Worm (Caenorhabditis elegans): ENCODE data around the gene spk-1.

The spk-1 gene

DNA sequence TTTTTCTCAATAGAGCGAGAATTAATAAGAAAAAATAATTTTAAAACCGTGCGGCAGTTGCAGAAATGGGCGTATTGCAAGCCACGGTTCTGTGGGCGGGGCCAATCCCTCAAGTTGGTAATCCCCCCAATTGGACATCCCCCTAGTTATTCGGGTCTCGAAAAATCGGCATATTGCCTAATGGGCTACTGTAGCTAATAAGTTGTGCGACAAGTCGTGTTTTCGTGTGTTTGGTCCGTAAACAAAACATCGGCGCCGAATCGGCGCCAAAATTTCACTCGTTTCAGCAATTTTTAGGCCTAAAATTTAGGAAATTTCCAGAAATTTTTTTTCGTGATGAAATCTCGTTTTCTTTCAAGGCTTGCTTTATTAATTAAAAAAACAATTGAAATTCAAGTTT lies 47.9 kb downstream of the spk-1 start (continued):
- TF ChIP-seq F22D6.2 (tag; optimal IDR thresholded peaks at IDR 0.05) (no peak), hlh-12 (tag; optimal IDR thresholded peaks at IDR 0.05) (no peak), nfya-1 (tag; optimal IDR thresholded peaks at IDR 0.05; ENCODE audit: borderline replicate concordance, insufficient read depth) (no peak), aptf-2 (GFP tag; conservative IDR thresholded peaks at IDR 0.05) (no peak), nhr-179 (tag; optimal IDR thresholded peaks at IDR 0.05) (no peak), F33H1.4 (GFP tag; IDR thresholded peaks at IDR 0.05) (peak; percentile 71)

DNA sequence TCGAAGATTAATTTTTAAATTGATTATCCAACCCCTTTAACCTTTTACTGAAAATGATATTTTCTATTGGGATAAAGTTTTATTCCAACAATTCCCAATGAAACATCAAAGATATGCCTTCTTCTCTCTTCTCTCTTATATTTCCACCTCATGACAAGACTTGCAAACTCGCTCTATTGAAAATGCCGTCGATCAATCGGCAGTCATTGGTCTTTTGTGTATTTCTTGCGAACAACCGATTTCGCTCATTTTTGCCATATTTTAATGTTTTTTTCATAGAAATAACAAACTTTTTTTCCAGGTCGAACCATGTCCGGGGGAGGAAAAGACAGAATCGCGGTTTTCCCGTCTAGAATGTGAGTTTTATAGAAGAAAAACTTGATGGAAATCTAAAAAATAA lies 51.4 kb downstream of the spk-1 start, which contains the start of gene vha-14:
TSS of gene vha-14 (plus strand) at position 302 of the 400 bp plus-strand sequence.
- TF ChIP-seq mel-28 (tag; optimal IDR thresholded peaks at IDR 0.05; ENCODE audit: borderline replicate concordance) (no peak), tbp1 (GFP tag; optimal IDR thresholded peaks at IDR 0.05) (no peak), F23B12.7 (tag; optimal IDR thresholded peaks at IDR 0.05; ENCODE audit: insufficient read depth) (peak; percentile 25), mcd-1 (GFP tag; IDR thresholded peaks at IDR 0.05) (peak; percentile 38; the same call in 1 of the 2 replicates), nhr-120 (GFP tag; IDR thresholded peaks at IDR 0.05) (no peak), ceh-40 (GFP tag; IDR thresholded peaks at IDR 0.05) (no peak), F49E8.2 (tag; optimal IDR thresholded peaks at IDR 0.05; ENCODE audit: insufficient read depth) (no peak), unc-62 (GFP tag; optimal IDR thresholded peaks at IDR 0.05) (no peak), F10E7.11 (tag; optimal IDR thresholded peaks at IDR 0.05) (no peak), nhr-80 (tag; optimal IDR thresholded peaks at IDR 0.05) (peak; percentile 63), aptf-3 (GFP tag; IDR thresholded peaks at IDR 0.05) (no peak), mes-4 (tag; optimal IDR thresholded peaks at IDR 0.05) (no peak), attf-5 (GFP tag; optimal IDR thresholded peaks at IDR 0.05) (peak; percentile 39), nfya-2 (GFP tag; IDR thresholded peaks at IDR 0.05) (no peak), let-526 (GFP tag; IDR thresholded peaks at IDR 0.05) (no peak), D2030.7 (GFP tag; IDR thresholded peaks at IDR 0.05) (no peak), ztf-28 (GFP tag; IDR thresholded peaks at IDR 0.05) (no peak), F57C9.4 (tag; optimal IDR thresholded peaks at IDR 0.05) (no peak), unc-130 (GFP tag; optimal IDR thresholded peaks at IDR 0.05) (no peak)

DNA sequence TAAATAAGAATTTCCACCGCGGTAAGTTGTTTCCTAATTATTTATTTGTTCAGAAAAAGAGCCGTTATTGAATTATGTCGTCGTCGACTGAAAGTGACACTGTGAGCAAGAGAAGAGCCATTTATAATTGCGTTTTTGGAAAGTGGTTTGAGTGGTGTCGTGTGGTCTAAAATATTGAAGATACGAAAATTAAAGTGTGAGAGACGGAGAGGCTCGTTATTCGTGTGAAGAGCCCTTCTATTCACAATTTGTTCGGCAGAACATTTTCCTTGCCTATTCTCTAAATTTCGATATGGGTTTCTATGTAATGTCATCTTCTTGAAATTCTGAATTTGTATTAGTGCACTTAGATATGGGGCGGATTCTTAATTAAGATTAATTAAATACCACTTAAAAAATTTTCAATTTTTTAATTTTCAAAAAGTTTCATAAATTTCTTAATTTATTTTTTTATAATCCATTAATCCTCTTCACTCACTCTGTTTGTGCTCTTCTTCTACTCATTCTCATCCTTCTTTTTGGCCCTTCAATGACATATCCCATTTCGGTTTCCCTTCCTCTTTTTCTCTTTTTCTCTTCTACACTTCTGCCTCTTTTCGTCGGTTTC lies 53.5 kb downstream of the spk-1 start:
- TF ChIP-seq F22D6.2 (tag; optimal IDR thresholded peaks at IDR 0.05) = no peak
- no peak for TF ChIP-seq ceh-79 (tag; optimal IDR thresholded peaks at IDR 0.05)
- peak; percentile 24 for TF ChIP-seq gei-17 (GFP tag; optimal IDR thresholded peaks at IDR 0.05)
- TF ChIP-seq T07F8.4 (tag; optimal IDR thresholded peaks at IDR 0.05) = no peak
- peak in 1 of 2 experiments; percentile 3 for TF ChIP-seq rec-8 (tag; optimal IDR thresholded peaks at IDR 0.05)
- no peak for TF ChIP-seq lag-1 (GFP tag; IDR thresholded peaks at IDR 0.05)
- TF ChIP-seq nhr-120 (GFP tag; IDR thresholded peaks at IDR 0.05) = no peak
- TF ChIP-seq B0336.3 (GFP tag; IDR thresholded peaks at IDR 0.05) = peak; percentile 65
- no peak for TF ChIP-seq dox-1 (GFP tag; IDR thresholded peaks at IDR 0.05)
- TF ChIP-seq xnd-1 (tag; optimal IDR thresholded peaks at IDR 0.05) = peak; percentile 9
- no peak for TF ChIP-seq snpc-4 (GFP tag; optimal IDR thresholded peaks at IDR 0.05)
- TF ChIP-seq snpc-4 (tag; optimal IDR thresholded peaks at IDR 0.05) = peak in 1 of 4 experiments; percentile 57
- TF ChIP-seq K12H6.12 (tag; optimal IDR thresholded peaks at IDR 0.05) = peak; percentile 12
- peak; percentile 49 for TF ChIP-seq madf-6 (GFP tag; IDR thresholded peaks at IDR 0.05)
- peak; percentile 23; the same call in 1 of the 2 replicates for TF ChIP-seq F33H1.4 (GFP tag; IDR thresholded peaks at IDR 0.05)
- TF ChIP-seq aptf-2 (GFP tag; conservative IDR thresholded peaks at IDR 0.05) = no peak
- no peak for TF ChIP-seq cebp-1 (GFP tag; IDR thresholded peaks at IDR 0.05)
- peak; percentile 45 for TF ChIP-seq cebp-1 (tag; optimal IDR thresholded peaks at IDR 0.05)
- TF ChIP-seq Y79H2A.3 (GFP tag; conservative IDR thresholded peaks at IDR 0.05) = no peak
- peak in 1 of 3 experiments; percentile 51 for TF ChIP-seq lin-35 (GFP tag; optimal IDR thresholded peaks at IDR 0.05)
- TF ChIP-seq mcd-1 (GFP tag; IDR thresholded peaks at IDR 0.05) = 0 out of 2 replicates have a peak, but pooled peaks have one; percentile 19
- peak; percentile 41 for TF ChIP-seq ama-1 (optimal IDR thresholded peaks at IDR 0.05)
- TF ChIP-seq ama-1 (GFP tag; optimal IDR thresholded peaks at IDR 0.05) = peak in 1 of 2 experiments; percentile 21
- TF ChIP-seq dpff-1 (tag; optimal IDR thresholded peaks at IDR 0.05) = no peak
- no peak for TF ChIP-seq F10E7.11 (tag; optimal IDR thresholded peaks at IDR 0.05)
- TF ChIP-seq repo-1 (tag; optimal IDR thresholded peaks at IDR 0.05) = peak; percentile 90
- peak; percentile 58 for TF ChIP-seq hrde-1 (tag; optimal IDR thresholded peaks at IDR 0.05; ENCODE audit: borderline replicate concordance)
